Fruit fly (Drosophila melanogaster) whole organism, prepupa: ENCODE results near the gene CheA84a.

Source experiments
- CG10631 ChIP-seq: fragments of 200-800 bp; sonication (Bioruptor generic); optimal IDR thresholded peaks from 2 replicates; lab custom pipeline; 2016; ENCODE audit warnings: missing biosample characterization, missing genetic modification characterization
- CG10669 ChIP-seq: fragments of 200-800 bp; sonication (Bioruptor generic); optimal IDR thresholded peaks from 3 replicates; lab custom pipeline; 2018; ENCODE audit warnings: missing biosample characterization, mild to moderate bottlenecking, missing genetic modification characterization, moderate library complexity
- CG11762 ChIP-seq: fragments of 200-800 bp; sonication (Bioruptor generic); optimal IDR thresholded peaks from 3 replicates; lab custom pipeline; 2016; ENCODE audit warnings: missing biosample characterization, missing genetic modification characterization; ENCODE audit not compliant: insufficient read depth
- CG11902 ChIP-seq: fragments of 200-800 bp; sonication (Bioruptor generic); optimal IDR thresholded peaks from 3 replicates; lab custom pipeline; 2016; ENCODE audit warnings: missing biosample characterization, missing genetic modification characterization
- CG15336 ChIP-seq: fragments of 200-800 bp; sonication (Bioruptor generic); IDR thresholded peaks from 2 replicates; pipeline ENCODE4 v1.3.6; 2022; ENCODE audit warnings: missing biosample characterization, missing genetic modification characterization
- CG1621 ChIP-seq: fragments of 200-800 bp; sonication (Bioruptor generic); optimal IDR thresholded peaks from 3 replicates; lab custom pipeline; 2018; ENCODE audit warnings: missing biosample characterization, mild to moderate bottlenecking, missing genetic modification characterization
- CG16779 ChIP-seq: fragments of 200-800 bp; sonication (Bioruptor generic); optimal IDR thresholded peaks from 3 replicates; lab custom pipeline; 2017; ENCODE audit warnings: missing biosample characterization, mild to moderate bottlenecking, missing genetic modification characterization
- CG32006 ChIP-seq: fragments of 200-800 bp; sonication (Bioruptor generic); optimal IDR thresholded peaks from 3 replicates; lab custom pipeline; 2017; ENCODE audit warnings: missing biosample characterization, mild to moderate bottlenecking, missing genetic modification characterization
- CG34406 ChIP-seq: fragments of 200-800 bp; sonication (Bioruptor generic); optimal IDR thresholded peaks from 3 replicates; lab custom pipeline; 2016; ENCODE audit warnings: missing biosample characterization, missing genetic modification characterization
- CG3919 ChIP-seq: fragments of 200-800 bp; sonication (Bioruptor generic); optimal IDR thresholded peaks from 3 replicates; lab custom pipeline; 2016; ENCODE audit warnings: missing biosample characterization, missing genetic modification characterization
- CG4318 ChIP-seq: fragments of 200-800 bp; sonication (Bioruptor generic); optimal IDR thresholded peaks from 3 replicates; lab custom pipeline; 2017; ENCODE audit warnings: missing biosample characterization, mild to moderate bottlenecking, missing genetic modification characterization
- CG6163 ChIP-seq: fragments of 200-800 bp; sonication (Bioruptor generic); IDR thresholded peaks from 3 replicates; pipeline ENCODE4 v1.3.6; 2022; ENCODE audit warnings: missing biosample characterization, missing genetic modification characterization
- CG6276 ChIP-seq: fragments of 200-800 bp; sonication (Bioruptor generic); optimal IDR thresholded peaks from 2 replicates; lab custom pipeline; 2017; ENCODE audit warnings: missing biosample characterization, mild to moderate bottlenecking, missing genetic modification characterization
- CG6792 ChIP-seq: fragments of 200-800 bp; sonication (Bioruptor generic); optimal IDR thresholded peaks from 3 replicates; lab custom pipeline; 2016; ENCODE audit warnings: missing biosample characterization, missing genetic modification characterization
- CG6854 ChIP-seq: fragments of 200-800 bp; sonication (Bioruptor generic); optimal IDR thresholded peaks from 2 replicates; lab custom pipeline; 2017; ENCODE audit warnings: missing biosample characterization, mild to moderate bottlenecking, missing genetic modification characterization
- CG8119 ChIP-seq: fragments of 200-800 bp; sonication (Bioruptor generic); IDR thresholded peaks from 3 replicates; pipeline ENCODE4 v1.3.6; 2022; ENCODE audit warnings: missing biosample characterization, missing genetic modification characterization
- CG8319 ChIP-seq: fragments of 200-800 bp; sonication (Bioruptor generic); optimal IDR thresholded peaks from 3 replicates; lab custom pipeline; 2016; ENCODE audit warnings: missing biosample characterization, missing genetic modification characterization
- CG8632 ChIP-seq: fragments of 200-800 bp; sonication (Bioruptor generic); optimal IDR thresholded peaks from 3 replicates; lab custom pipeline; 2016; ENCODE audit warnings: missing biosample characterization, missing genetic modification characterization
- CG9139 ChIP-seq: fragments of 200-800 bp; sonication (Bioruptor generic); optimal IDR thresholded peaks from 3 replicates; lab custom pipeline; 2017; ENCODE audit warnings: missing biosample characterization, mild to moderate bottlenecking, missing genetic modification characterization
- Eip75B ChIP-seq: fragments of 200-800 bp; sonication (Bioruptor generic); optimal IDR thresholded peaks from 3 replicates; lab custom pipeline; 2016; ENCODE audit warnings: missing biosample characterization, missing genetic modification characterization
- Eip93F ChIP-seq: fragments of 200-800 bp; sonication (Bioruptor generic); optimal IDR thresholded peaks from 2 replicates; lab custom pipeline; 2016; ENCODE audit warnings: missing biosample characterization, mild to moderate bottlenecking, missing genetic modification characterization
- Ets21C ChIP-seq: fragments of 200-800 bp; sonication (Bioruptor generic); optimal IDR thresholded peaks from 3 replicates; lab custom pipeline; 2016; ENCODE audit warnings: missing biosample characterization, missing genetic modification characterization
- Ets96B ChIP-seq: fragments of 200-800 bp; optimal IDR thresholded peaks from 2 replicates; lab custom pipeline; 2019; ENCODE audit warnings: missing biosample characterization, mild to moderate bottlenecking, missing genetic modification characterization, moderate library complexity
- Hr38 ChIP-seq: sonication (Bioruptor generic); optimal IDR thresholded peaks from 2 replicates; lab custom pipeline; 2016; ENCODE audit warnings: missing biosample characterization, missing genetic modification characterization
- Hr4 ChIP-seq: fragments of 200-800 bp; sonication (Bioruptor generic); optimal IDR thresholded peaks from 3 replicates; lab custom pipeline; 2016; ENCODE audit warnings: missing biosample characterization, missing genetic modification characterization
- Lpt ChIP-seq: fragments of 200-800 bp; sonication (Bioruptor generic); optimal IDR thresholded peaks from 3 replicates; lab custom pipeline; 2016; ENCODE audit warnings: missing biosample characterization, missing genetic modification characterization
- Met ChIP-seq: fragments of 200-800 bp; sonication (Bioruptor generic); optimal IDR thresholded peaks from 3 replicates; lab custom pipeline; 2016; ENCODE audit warnings: missing biosample characterization, missing genetic modification characterization
- OdsH ChIP-seq: fragments of 200-800 bp; sonication (Bioruptor generic); optimal IDR thresholded peaks from 3 replicates; lab custom pipeline; 2016; ENCODE audit warnings: missing biosample characterization, missing genetic modification characterization
- Smox ChIP-seq: fragments of 200-800 bp; sonication (Bioruptor generic); optimal IDR thresholded peaks from 3 replicates; lab custom pipeline; 2016; ENCODE audit warnings: missing biosample characterization, missing genetic modification characterization
- Sox102F ChIP-seq: fragments of 200-800 bp; sonication (Bioruptor generic); optimal IDR thresholded peaks from 2 replicates; lab custom pipeline; 2016; ENCODE audit warnings: missing biosample characterization, mild to moderate bottlenecking, missing genetic modification characterization
- Sox14 ChIP-seq: fragments of 200-800 bp; sonication (Bioruptor generic); optimal IDR thresholded peaks from 3 replicates; lab custom pipeline; 2016; ENCODE audit warnings: missing biosample characterization, missing genetic modification characterization
- Sox15 ChIP-seq: fragments of 200-800 bp; sonication (Bioruptor generic); optimal IDR thresholded peaks from 3 replicates; lab custom pipeline; 2016; ENCODE audit warnings: missing biosample characterization, missing genetic modification characterization
- achi ChIP-seq: fragments of 200-800 bp; sonication (Bioruptor generic); optimal IDR thresholded peaks from 3 replicates; lab custom pipeline; 2016; ENCODE audit warnings: missing biosample characterization, missing genetic modification characterization
- acj6 ChIP-seq: fragments of 200-800 bp; sonication (Bioruptor generic); optimal IDR thresholded peaks from 3 replicates; lab custom pipeline; 2016; ENCODE audit warnings: missing biosample characterization, missing genetic modification characterization
- cyc ChIP-seq: fragments of 200-800 bp; sonication (Bioruptor generic); optimal IDR thresholded peaks from 3 replicates; lab custom pipeline; 2016; ENCODE audit warnings: missing biosample characterization, missing genetic modification characterization
- dsx ChIP-seq: fragments of 200-800 bp; optimal IDR thresholded peaks from 3 replicates; lab custom pipeline; 2019; ENCODE audit warnings: missing biosample characterization, mild to moderate bottlenecking, missing genetic modification characterization, moderate library complexity; ENCODE audit not compliant: poor library complexity, severe bottlenecking
- eg ChIP-seq: fragments of 200-800 bp; sonication (Bioruptor generic); IDR thresholded peaks from 3 replicates; pipeline ENCODE4 v1.3.6; 2022; ENCODE audit warnings: missing biosample characterization, missing genetic modification characterization
- esn ChIP-seq: fragments of 200-800 bp; sonication (Bioruptor generic); optimal IDR thresholded peaks from 2 replicates; lab custom pipeline; 2016; ENCODE audit warnings: missing biosample characterization, mild to moderate bottlenecking, missing genetic modification characterization, moderate library complexity
- fd85E ChIP-seq: fragments of 200-800 bp; sonication (Bioruptor generic); optimal IDR thresholded peaks from 3 replicates; lab custom pipeline; 2016; ENCODE audit warnings: missing biosample characterization, missing genetic modification characterization
- fkh ChIP-seq: fragments of 200-800 bp; sonication (Bioruptor generic); optimal IDR thresholded peaks from 3 replicates; lab custom pipeline; 2017; ENCODE audit warnings: missing biosample characterization, mild to moderate bottlenecking, missing genetic modification characterization, moderate library complexity
- lz ChIP-seq: fragments of 200-800 bp; sonication (Bioruptor generic); optimal IDR thresholded peaks from 3 replicates; lab custom pipeline; 2016; ENCODE audit warnings: missing biosample characterization, missing genetic modification characterization
- net ChIP-seq: fragments of 200-800 bp; sonication (Bioruptor generic); optimal IDR thresholded peaks from 3 replicates; lab custom pipeline; 2016; ENCODE audit warnings: missing biosample characterization, missing genetic modification characterization
- pdm3 ChIP-seq: fragments of 200-800 bp; sonication (Bioruptor generic); optimal IDR thresholded peaks from 3 replicates; lab custom pipeline; 2016; ENCODE audit warnings: missing biosample characterization, missing genetic modification characterization
- salr ChIP-seq, 2 experiments: fragments of 200-800 bp; sonication (Bioruptor generic); optimal IDR thresholded peaks; 3 replicates each; lab custom pipeline; 2016 to 2018; ENCODE audit warnings: missing biosample characterization in 2 of 2, missing genetic modification characterization in 2 of 2, mild to moderate bottlenecking in 1 of 2
- spab ChIP-seq: fragments of 200-800 bp; sonication (Bioruptor generic); optimal IDR thresholded peaks from 2 replicates; lab custom pipeline; 2017; ENCODE audit warnings: missing biosample characterization, mild to moderate bottlenecking, missing genetic modification characterization, missing genetic modification reagents
- ss ChIP-seq, 2 experiments: fragments of 200-800 bp; sonication (Bioruptor generic); optimal IDR thresholded peaks; 2 replicates in 1 of 2; 3 replicates in 1 of 2; lab custom pipeline; 2017 to 2018; ENCODE audit warnings: mild to moderate bottlenecking in 2 of 2, missing biosample characterization in 2 of 2, missing genetic modification characterization in 2 of 2, moderate library complexity in 1 of 2
- svp ChIP-seq: fragments of 200-800 bp; sonication (Bioruptor generic); peaks from one replicate; lab custom pipeline; 2016; ENCODE audit warnings: missing biosample characterization, missing genetic modification characterization
- vri ChIP-seq: fragments of 200-800 bp; sonication (Bioruptor generic); optimal IDR thresholded peaks from 3 replicates; lab custom pipeline; 2016; ENCODE audit warnings: missing biosample characterization, mild to moderate bottlenecking, missing genetic modification characterization

The CheA84a gene

dm6 chr3R:8240302-8240682 lies 35.7 kb upstream of the CheA84a start, which contains the start of gene Ada2b:
TSS of gene Ada2b (minus strand) at chr3R:8240515.
- TF ChIP-seq dsx (peak; percentile 22), vri (no peak), achi (GFP tag; lab: Kevin White, UChicago) (no peak), CG3919 (no peak), Ets96B (tag; lab: Kevin White, UChicago) (no peak), cyc (GFP tag; lab: Kevin White, UChicago) (no peak)

dm6 chr3R:8239472-8240301 lies 35.1 kb upstream of the CheA84a start:
- TF ChIP-seq CG10669 (GFP tag; lab: Kevin White, UChicago) (peak; percentile 81), fd85E (GFP tag; lab: Kevin White, UChicago) (peak; percentile 69), svp (GFP tag; lab: Kevin White, UChicago) (peak; percentile 97), CG1621 (tag; lab: Kevin White, UChicago) (peak; percentile 49), CG34406 (GFP tag; lab: Kevin White, UChicago) (peak; percentile 92), CG6854 (GFP tag; lab: Kevin White, UChicago) (peak; percentile 69), pdm3 (GFP tag; lab: Kevin White, UChicago) (peak; percentile 89), net (GFP tag; lab: Kevin White, UChicago) (peak; percentile 90), Sox15 (GFP tag; lab: Kevin White, UChicago) (peak; percentile 88), Hr4 (GFP tag; lab: Kevin White, UChicago) (peak; percentile 90), CG6792 (peak; percentile 86), CG8632 (GFP tag; lab: Kevin White, UChicago) (peak; percentile 88), CG11902 (GFP tag; lab: Kevin White, UChicago) (peak; percentile 69), CG8319 (peak; percentile 79), CG6276 (GFP tag; lab: Kevin White, UChicago) (peak; percentile 94), esn (peak; percentile 95), CG4318 (GFP tag; lab: Kevin White, UChicago) (peak; percentile 88), Eip93F (GFP tag; lab: Kevin White, UChicago) (peak; percentile 64), lz (GFP tag; lab: Kevin White, UChicago) (peak; percentile 89), vri (peak; percentile 71), CG16779 (tag; lab: Kevin White, UChicago) (peak; percentile 88), eg (GFP tag; lab: Robert Waterston, UW) (peak; percentile 72), Hr38 (GFP tag; lab: Kevin White, UChicago) (no peak), dsx (peak; percentile 69), ss (GFP tag; optimal IDR thresholded peaks at IDR 0.05; lab: Kevin White, UChicago) (peak; percentile 83 to 89), CG9139 (GFP tag; lab: Kevin White, UChicago) (peak; percentile 61), salr (GFP tag; optimal IDR thresholded peaks at IDR 0.05; lab: Kevin White, UChicago) (peak; percentile 52 to 97), Sox14 (peak; percentile 86), Sox102F (GFP tag; lab: Kevin White, UChicago) (peak; percentile 89), CG32006 (peak; percentile 95), Lpt (peak; percentile 68), OdsH (GFP tag; lab: Kevin White, UChicago) (peak; percentile 90), achi (GFP tag; lab: Kevin White, UChicago) (peak; percentile 90), Eip75B (GFP tag; lab: Kevin White, UChicago) (peak; percentile 92), CG11762 (GFP tag; lab: Kevin White, UChicago) (peak; percentile 83), CG15336 (peak; percentile 76), CG8119 (GFP tag; lab: Robert Waterston, UW) (peak; percentile 86), Ets21C (GFP tag; lab: Kevin White, UChicago) (peak; percentile 68), Smox (GFP tag; lab: Kevin White, UChicago) (peak; percentile 89), spab (GFP tag; lab: Kevin White, UChicago) (peak; percentile 84), CG10631 (peak; percentile 90), fkh (GFP tag; lab: Kevin White, UChicago) (peak; percentile 88), Met (peak; percentile 90), CG3919 (peak; percentile 91), acj6 (GFP tag; lab: Kevin White, UChicago) (peak; percentile 89), CG6163 (GFP tag; lab: Robert Waterston, UW) (peak; percentile 74)
